Worm (Caenorhabditis elegans): ENCODE data around the gene T03E6.8.

ce11 chrV:16638204-16638603 lies 35.2 kb upstream of the T03E6.8 start, which contains the start of gene srw-76:
- no peak for TF ChIP-seq him-1 (tag; optimal IDR thresholded peaks at IDR 0.05)
- no peak for TF ChIP-seq W03F9.2 (tag; optimal IDR thresholded peaks at IDR 0.05)
